Fruit fly (Drosophila melanogaster) whole organism, prepupa: ENCODE measurements around the gene CG43131.
A peak's percentile ranks its signal among the peaks of the same experiment; 100 is the strongest.

ENCODE experiments used
- Blimp-1 ChIP-seq: fragments of 200-800 bp; sonication (Bioruptor generic); optimal IDR thresholded peaks from 3 replicates; lab custom pipeline; 2017; ENCODE audit warnings: missing biosample characterization, missing genetic modification characterization, mild to moderate bottlenecking, moderate library complexity, missing genetic modification reagents
- CG10669 ChIP-seq: fragments of 200-800 bp; sonication (Bioruptor generic); optimal IDR thresholded peaks from 3 replicates; lab custom pipeline; 2018; ENCODE audit warnings: missing biosample characterization, mild to moderate bottlenecking, missing genetic modification characterization, moderate library complexity
- CG11294 ChIP-seq: fragments of 200-800 bp; sonication (Bioruptor generic); IDR thresholded peaks from 2 replicates; pipeline ENCODE4 v1.3.6; 2022; ENCODE audit warnings: missing biosample characterization, missing genetic modification characterization
- CG11902 ChIP-seq: fragments of 200-800 bp; sonication (Bioruptor generic); optimal IDR thresholded peaks from 3 replicates; lab custom pipeline; 2016; ENCODE audit warnings: missing biosample characterization, missing genetic modification characterization
- CG15336 ChIP-seq: fragments of 200-800 bp; sonication (Bioruptor generic); IDR thresholded peaks from 2 replicates; pipeline ENCODE4 v1.3.6; 2022; ENCODE audit warnings: missing biosample characterization, missing genetic modification characterization
- CG1621 ChIP-seq: fragments of 200-800 bp; sonication (Bioruptor generic); optimal IDR thresholded peaks from 3 replicates; lab custom pipeline; 2018; ENCODE audit warnings: missing biosample characterization, mild to moderate bottlenecking, missing genetic modification characterization
- CG16779 ChIP-seq: fragments of 200-800 bp; sonication (Bioruptor generic); optimal IDR thresholded peaks from 3 replicates; lab custom pipeline; 2017; ENCODE audit warnings: missing biosample characterization, mild to moderate bottlenecking, missing genetic modification characterization
- CG3032 ChIP-seq: fragments of 200-800 bp; optimal IDR thresholded peaks from 2 replicates; lab custom pipeline; 2019; ENCODE audit warnings: missing biosample characterization, mild to moderate bottlenecking, missing genetic modification characterization, moderate library complexity
- CG31627 ChIP-seq: fragments of 200-800 bp; sonication (Bioruptor generic); optimal IDR thresholded peaks from 3 replicates; lab custom pipeline; 2016; ENCODE audit warnings: missing biosample characterization, missing genetic modification characterization
- CG32006 ChIP-seq: fragments of 200-800 bp; sonication (Bioruptor generic); optimal IDR thresholded peaks from 3 replicates; lab custom pipeline; 2017; ENCODE audit warnings: missing biosample characterization, mild to moderate bottlenecking, missing genetic modification characterization
- CG34406 ChIP-seq: fragments of 200-800 bp; sonication (Bioruptor generic); optimal IDR thresholded peaks from 3 replicates; lab custom pipeline; 2016; ENCODE audit warnings: missing biosample characterization, missing genetic modification characterization
- CG3919 ChIP-seq: fragments of 200-800 bp; sonication (Bioruptor generic); optimal IDR thresholded peaks from 3 replicates; lab custom pipeline; 2016; ENCODE audit warnings: missing biosample characterization, missing genetic modification characterization
- CG4318 ChIP-seq: fragments of 200-800 bp; sonication (Bioruptor generic); optimal IDR thresholded peaks from 3 replicates; lab custom pipeline; 2017; ENCODE audit warnings: missing biosample characterization, mild to moderate bottlenecking, missing genetic modification characterization
- CG6163 ChIP-seq: fragments of 200-800 bp; sonication (Bioruptor generic); IDR thresholded peaks from 3 replicates; pipeline ENCODE4 v1.3.6; 2022; ENCODE audit warnings: missing biosample characterization, missing genetic modification characterization
- CG6276 ChIP-seq: fragments of 200-800 bp; sonication (Bioruptor generic); optimal IDR thresholded peaks from 2 replicates; lab custom pipeline; 2017; ENCODE audit warnings: missing biosample characterization, mild to moderate bottlenecking, missing genetic modification characterization
- CG6792 ChIP-seq: fragments of 200-800 bp; sonication (Bioruptor generic); optimal IDR thresholded peaks from 3 replicates; lab custom pipeline; 2016; ENCODE audit warnings: missing biosample characterization, missing genetic modification characterization
- CG6808 ChIP-seq: fragments of 200-800 bp; sonication (Bioruptor generic); optimal IDR thresholded peaks from 3 replicates; lab custom pipeline; 2017; ENCODE audit warnings: missing biosample characterization, missing genetic modification characterization, mild to moderate bottlenecking, moderate library complexity, missing genetic modification reagents
- CG6854 ChIP-seq: fragments of 200-800 bp; sonication (Bioruptor generic); optimal IDR thresholded peaks from 2 replicates; lab custom pipeline; 2017; ENCODE audit warnings: missing biosample characterization, mild to moderate bottlenecking, missing genetic modification characterization
- CG7368 ChIP-seq: fragments of 200-800 bp; sonication (Bioruptor generic); optimal IDR thresholded peaks from 3 replicates; lab custom pipeline; 2016; ENCODE audit warnings: missing biosample characterization, missing genetic modification characterization
- CG8119 ChIP-seq: fragments of 200-800 bp; sonication (Bioruptor generic); IDR thresholded peaks from 3 replicates; pipeline ENCODE4 v1.3.6; 2022; ENCODE audit warnings: missing biosample characterization, missing genetic modification characterization
- CG8632 ChIP-seq: fragments of 200-800 bp; sonication (Bioruptor generic); optimal IDR thresholded peaks from 3 replicates; lab custom pipeline; 2016; ENCODE audit warnings: missing biosample characterization, missing genetic modification characterization
- CG9139 ChIP-seq: fragments of 200-800 bp; sonication (Bioruptor generic); optimal IDR thresholded peaks from 3 replicates; lab custom pipeline; 2017; ENCODE audit warnings: missing biosample characterization, mild to moderate bottlenecking, missing genetic modification characterization
- Eip75B ChIP-seq: fragments of 200-800 bp; sonication (Bioruptor generic); optimal IDR thresholded peaks from 3 replicates; lab custom pipeline; 2016; ENCODE audit warnings: missing biosample characterization, missing genetic modification characterization
- Eip78C ChIP-seq: fragments of 200-800 bp; sonication (Bioruptor generic); peaks from one replicate; lab custom pipeline; 2016; ENCODE audit warnings: missing biosample characterization, missing genetic modification characterization
- Ets21C ChIP-seq: fragments of 200-800 bp; sonication (Bioruptor generic); optimal IDR thresholded peaks from 3 replicates; lab custom pipeline; 2016; ENCODE audit warnings: missing biosample characterization, missing genetic modification characterization
- Gug ChIP-seq: fragments of 200-800 bp; sonication (Bioruptor generic); IDR thresholded peaks from 2 replicates; pipeline ENCODE4 v1.3.6; 2022; ENCODE audit warnings: missing biosample characterization, missing genetic modification characterization
- Hr38 ChIP-seq: sonication (Bioruptor generic); optimal IDR thresholded peaks from 2 replicates; lab custom pipeline; 2016; ENCODE audit warnings: missing biosample characterization, missing genetic modification characterization
- Hr4 ChIP-seq: fragments of 200-800 bp; sonication (Bioruptor generic); optimal IDR thresholded peaks from 3 replicates; lab custom pipeline; 2016; ENCODE audit warnings: missing biosample characterization, missing genetic modification characterization
- Lpt ChIP-seq: fragments of 200-800 bp; sonication (Bioruptor generic); optimal IDR thresholded peaks from 3 replicates; lab custom pipeline; 2016; ENCODE audit warnings: missing biosample characterization, missing genetic modification characterization
- Met ChIP-seq: fragments of 200-800 bp; sonication (Bioruptor generic); optimal IDR thresholded peaks from 3 replicates; lab custom pipeline; 2016; ENCODE audit warnings: missing biosample characterization, missing genetic modification characterization
- OdsH ChIP-seq: fragments of 200-800 bp; sonication (Bioruptor generic); optimal IDR thresholded peaks from 3 replicates; lab custom pipeline; 2016; ENCODE audit warnings: missing biosample characterization, missing genetic modification characterization
- Sox102F ChIP-seq: fragments of 200-800 bp; sonication (Bioruptor generic); optimal IDR thresholded peaks from 2 replicates; lab custom pipeline; 2016; ENCODE audit warnings: missing biosample characterization, mild to moderate bottlenecking, missing genetic modification characterization
- Sox14 ChIP-seq: fragments of 200-800 bp; sonication (Bioruptor generic); optimal IDR thresholded peaks from 3 replicates; lab custom pipeline; 2016; ENCODE audit warnings: missing biosample characterization, missing genetic modification characterization
- Sox15 ChIP-seq: fragments of 200-800 bp; sonication (Bioruptor generic); optimal IDR thresholded peaks from 3 replicates; lab custom pipeline; 2016; ENCODE audit warnings: missing biosample characterization, missing genetic modification characterization
- acj6 ChIP-seq: fragments of 200-800 bp; sonication (Bioruptor generic); optimal IDR thresholded peaks from 3 replicates; lab custom pipeline; 2016; ENCODE audit warnings: missing biosample characterization, missing genetic modification characterization
- cyc ChIP-seq: fragments of 200-800 bp; sonication (Bioruptor generic); optimal IDR thresholded peaks from 3 replicates; lab custom pipeline; 2016; ENCODE audit warnings: missing biosample characterization, missing genetic modification characterization
- dsx ChIP-seq: fragments of 200-800 bp; optimal IDR thresholded peaks from 3 replicates; lab custom pipeline; 2019; ENCODE audit warnings: missing biosample characterization, mild to moderate bottlenecking, missing genetic modification characterization, moderate library complexity; ENCODE audit not compliant: poor library complexity, severe bottlenecking
- eg ChIP-seq: fragments of 200-800 bp; sonication (Bioruptor generic); IDR thresholded peaks from 3 replicates; pipeline ENCODE4 v1.3.6; 2022; ENCODE audit warnings: missing biosample characterization, missing genetic modification characterization
- esn ChIP-seq: fragments of 200-800 bp; sonication (Bioruptor generic); optimal IDR thresholded peaks from 2 replicates; lab custom pipeline; 2016; ENCODE audit warnings: missing biosample characterization, mild to moderate bottlenecking, missing genetic modification characterization, moderate library complexity
- fd85E ChIP-seq: fragments of 200-800 bp; sonication (Bioruptor generic); optimal IDR thresholded peaks from 3 replicates; lab custom pipeline; 2016; ENCODE audit warnings: missing biosample characterization, missing genetic modification characterization
- fkh ChIP-seq: fragments of 200-800 bp; sonication (Bioruptor generic); optimal IDR thresholded peaks from 3 replicates; lab custom pipeline; 2017; ENCODE audit warnings: missing biosample characterization, mild to moderate bottlenecking, missing genetic modification characterization, moderate library complexity
- pdm3 ChIP-seq: fragments of 200-800 bp; sonication (Bioruptor generic); optimal IDR thresholded peaks from 3 replicates; lab custom pipeline; 2016; ENCODE audit warnings: missing biosample characterization, missing genetic modification characterization
- spab ChIP-seq: fragments of 200-800 bp; sonication (Bioruptor generic); optimal IDR thresholded peaks from 2 replicates; lab custom pipeline; 2017; ENCODE audit warnings: missing biosample characterization, mild to moderate bottlenecking, missing genetic modification characterization, missing genetic modification reagents
- ss ChIP-seq, 2 experiments: fragments of 200-800 bp; sonication (Bioruptor generic); optimal IDR thresholded peaks; 2 replicates in 1 of 2; 3 replicates in 1 of 2; lab custom pipeline; 2017 to 2018; ENCODE audit warnings: mild to moderate bottlenecking in 2 of 2, missing biosample characterization in 2 of 2, missing genetic modification characterization in 2 of 2, moderate library complexity in 1 of 2
- svp ChIP-seq: fragments of 200-800 bp; sonication (Bioruptor generic); peaks from one replicate; lab custom pipeline; 2016; ENCODE audit warnings: missing biosample characterization, missing genetic modification characterization
- topi ChIP-seq: fragments of 200-800 bp; sonication (Bioruptor generic); optimal IDR thresholded peaks from 3 replicates; lab custom pipeline; 2016; ENCODE audit warnings: missing biosample characterization, missing genetic modification characterization
- vri ChIP-seq: fragments of 200-800 bp; sonication (Bioruptor generic); optimal IDR thresholded peaks from 3 replicates; lab custom pipeline; 2016; ENCODE audit warnings: missing biosample characterization, mild to moderate bottlenecking, missing genetic modification characterization

The CG43131 gene

DNA sequence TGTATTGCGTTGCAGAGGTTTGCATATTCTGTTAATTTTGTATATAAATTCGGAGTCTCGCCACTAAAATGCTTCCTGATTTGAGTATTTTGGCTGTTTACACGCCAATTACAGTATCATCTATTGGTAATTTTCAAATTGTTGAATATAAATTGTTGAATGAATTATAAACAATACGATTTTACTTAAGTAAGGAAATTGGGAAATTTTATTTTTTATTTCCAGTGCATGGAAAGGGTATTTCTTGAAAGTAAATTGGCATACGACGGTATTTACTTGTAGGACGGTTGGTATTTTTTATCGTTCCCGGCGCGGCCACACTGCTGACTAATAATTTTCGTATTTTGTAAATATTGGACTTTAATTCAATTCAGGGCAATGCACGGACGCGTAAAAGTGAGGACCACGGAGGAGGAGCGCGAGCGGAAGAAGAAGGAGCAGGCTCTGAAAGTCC lies 18.8 kb upstream of the CG43131 start, which contains the start of gene RabGGTa (continued):
- TF ChIP-seq Gug (GFP tag; lab: Robert Waterston, UW) = peak; percentile 63
- peak; percentile 68 for TF ChIP-seq Eip75B
- no peak for TF ChIP-seq fd85E (GFP tag; lab: Kevin White, UChicago)
- peak; percentile 68 for TF ChIP-seq Sox102F (GFP tag; lab: Kevin White, UChicago)
- peak; percentile 56 for TF ChIP-seq CG3919 (GFP tag; lab: Kevin White, UChicago)
- TF ChIP-seq CG1621 (tag; lab: Kevin White, UChicago) = peak; percentile 42
- peak in 1 of 2 experiments; percentile 47 for TF ChIP-seq ss (GFP tag; optimal IDR thresholded peaks at IDR 0.05; lab: Kevin White, UChicago)
- TF ChIP-seq CG34406 (GFP tag; lab: Kevin White, UChicago) = peak; percentile 65
- TF ChIP-seq CG6792 (GFP tag; lab: Kevin White, UChicago) = peak; percentile 38
- TF ChIP-seq fkh (GFP tag; lab: Kevin White, UChicago) = peak; percentile 81
- TF ChIP-seq CG8632 (GFP tag; lab: Kevin White, UChicago) = peak; percentile 42
- TF ChIP-seq acj6 (GFP tag; lab: Kevin White, UChicago) = peak; percentile 72
- TF ChIP-seq CG6854 (GFP tag; lab: Kevin White, UChicago) = no peak
- peak; percentile 46 for TF ChIP-seq Lpt (GFP tag; lab: Kevin White, UChicago)
- peak; percentile 74 for TF ChIP-seq CG3032 (tag; lab: Kevin White, UChicago)
- TF ChIP-seq CG4318 (GFP tag; lab: Kevin White, UChicago) = peak; percentile 46
- TF ChIP-seq CG31627 (GFP tag; lab: Kevin White, UChicago) = peak; percentile 67
- peak; percentile 73 for TF ChIP-seq Sox14
- peak; percentile 74 for TF ChIP-seq Met (GFP tag; lab: Kevin White, UChicago)

- peak; percentile 34 for TF ChIP-seq esn (GFP tag; lab: Kevin White, UChicago)
- no peak for TF ChIP-seq Eip78C
- TF ChIP-seq Hr4 (GFP tag; lab: Kevin White, UChicago) = no peak
- TF ChIP-seq cyc (GFP tag; lab: Kevin White, UChicago) = peak; percentile 57
- TF ChIP-seq OdsH (GFP tag; lab: Kevin White, UChicago) = peak; percentile 44
- peak; percentile 35 for TF ChIP-seq Ets21C
- peak; percentile 12 for TF ChIP-seq Sox15 (GFP tag; lab: Kevin White, UChicago)
- TF ChIP-seq CG4318 (GFP tag; lab: Kevin White, UChicago) = no peak
- TF ChIP-seq CG32006 (GFP tag; lab: Kevin White, UChicago) = no peak
- TF ChIP-seq CG7368 (GFP tag; lab: Kevin White, UChicago) = peak; percentile 5
- TF ChIP-seq CG6276 = no peak
- peak; percentile 24 for TF ChIP-seq CG3032 (tag; lab: Kevin White, UChicago)
- no peak for TF ChIP-seq Lpt (GFP tag; lab: Kevin White, UChicago)
- no peak for TF ChIP-seq CG16779 (tag; lab: Kevin White, UChicago)
- no peak for TF ChIP-seq spab (GFP tag; lab: Kevin White, UChicago)
- no peak; the same call in 2 of the 3 replicates for TF ChIP-seq CG6163
- no peak for TF ChIP-seq CG8632 (GFP tag; lab: Kevin White, UChicago)
- TF ChIP-seq CG6792 (GFP tag; lab: Kevin White, UChicago) = no peak
- TF ChIP-seq CG9139 (GFP tag; lab: Kevin White, UChicago) = no peak
- peak; percentile 0 for TF ChIP-seq Met (GFP tag; lab: Kevin White, UChicago)
- peak; percentile 25 for TF ChIP-seq CG3919 (GFP tag; lab: Kevin White, UChicago)
- TF ChIP-seq acj6 (GFP tag; lab: Kevin White, UChicago) = peak; percentile 3
- TF ChIP-seq CG10669 (GFP tag; lab: Kevin White, UChicago) = no peak
- peak; percentile 19 for TF ChIP-seq pdm3 (GFP tag; lab: Kevin White, UChicago)
- no peak for TF ChIP-seq vri (GFP tag; lab: Kevin White, UChicago)
- TF ChIP-seq Sox14 = peak; percentile 17
- TF ChIP-seq CG11902 (GFP tag; lab: Kevin White, UChicago) = peak; percentile 59
- no peak for TF ChIP-seq ss (GFP tag; optimal IDR thresholded peaks at IDR 0.05; lab: Kevin White, UChicago)
- TF ChIP-seq CG34406 (GFP tag; lab: Kevin White, UChicago) = no peak
- peak; percentile 12 for TF ChIP-seq topi (GFP tag; lab: Kevin White, UChicago)
- no peak for TF ChIP-seq CG1621 (tag; lab: Kevin White, UChicago)
- no peak for TF ChIP-seq Hr38 (GFP tag; lab: Kevin White, UChicago)
- peak; percentile 46 for TF ChIP-seq svp (GFP tag; lab: Kevin White, UChicago)
- TF ChIP-seq Blimp-1 (GFP tag; lab: Kevin White, UChicago) = peak; percentile 16
- TF ChIP-seq CG6854 (GFP tag; lab: Kevin White, UChicago) = no peak
- no peak for TF ChIP-seq CG11294
- peak; percentile 57 for TF ChIP-seq fkh (GFP tag; lab: Kevin White, UChicago)
- TF ChIP-seq CG15336 = no peak
- TF ChIP-seq CG6808 = no peak
- no peak for TF ChIP-seq fd85E (GFP tag; lab: Kevin White, UChicago)
- TF ChIP-seq dsx (GFP tag; lab: Kevin White, UChicago) = peak; percentile 10
- TF ChIP-seq CG8119 = no peak
- no peak for TF ChIP-seq eg (GFP tag; lab: Robert Waterston, UW)
Observed at dm6 chr3R:5126884-5127283, 17.9 kb upstream of the CG43131 start.
